Worm (Caenorhabditis elegans) whole organism, late embryonic: ENCODE data around the gene F08H9.2.

Experiments
- ets-4 ChIP-seq: sonication (generic microtip); optimal IDR thresholded peaks from 2 replicates; lab custom pipeline; 2016; ENCODE audit warnings: missing genetic modification characterization, missing compliant biosample characterization
- fkh-10 ChIP-seq: fragments of 150-350 bp; optimal IDR thresholded peaks from 2 replicates; lab custom pipeline; 2014; ENCODE audit warnings: missing biosample characterization, missing genetic modification reagents, missing genetic modification characterization
- nfya-1 ChIP-seq: sonication (generic microtip); optimal IDR thresholded peaks from 2 replicates; lab custom pipeline; 2017; ENCODE audit warnings: missing genetic modification characterization, mild to moderate bottlenecking, missing compliant biosample characterization, antibody characterized with exemption, moderate library complexity
- pha-2 ChIP-seq: sonication (generic microtip); optimal IDR thresholded peaks from 2 replicates; lab custom pipeline; 2017; ENCODE audit warnings: mild to moderate bottlenecking, missing genetic modification characterization, missing compliant biosample characterization
- pha-4 ChIP-seq: fragments of 150-350 bp; optimal IDR thresholded peaks from 2 replicates; lab custom pipeline; 2018; ENCODE audit warnings: missing biosample characterization, missing genetic modification reagents, missing genetic modification characterization
- pqm-1 ChIP-seq: sonication (generic microtip); optimal IDR thresholded peaks from 2 replicates; lab custom pipeline; 2016; ENCODE audit warnings: missing genetic modification characterization, missing compliant biosample characterization

ce11 chrV:14448669-14449068 is 11.8 kb upstream of the F08H9.2 start:
- TF ChIP-seq pha-4 (tag; lab: Kevin White, UChicago) (no peak), fkh-10 (no peak), pha-2 (tag; lab: Kevin White, UChicago) (no peak), pqm-1 (tag; lab: Kevin White, UChicago) (no peak), ets-4 (tag; lab: Kevin White, UChicago) (no peak), nfya-1 (tag; lab: Kevin White, UChicago) (no peak)
